Worm (Caenorhabditis elegans) whole organism, midembryonic: Measurements from ENCODE around the gene K10H10.4.

Source experiments
- T22C8.4 ChIP-seq: fragments of 200-800 bp; sonication (Bioruptor generic); IDR thresholded peaks from 2 replicates; pipeline ENCODE4 v1.3.6; 2022; ENCODE audit warnings: missing genetic modification characterization, missing compliant biosample characterization
- flt-1 ChIP-seq: fragments of 200-800 bp; sonication (Bioruptor generic); IDR thresholded peaks from 2 replicates; pipeline ENCODE4 v1.3.6; 2022; ENCODE audit warnings: missing genetic modification characterization, missing compliant biosample characterization
- klf-2 ChIP-seq: fragments of 200-800 bp; sonication (Bioruptor generic); conservative IDR thresholded peaks from 2 replicates; pipeline ENCODE4 v1.3.6; 2022; ENCODE audit warnings: missing genetic modification reagents, missing genetic modification characterization, missing compliant biosample characterization
- tab-1 ChIP-seq: fragments of 200-800 bp; sonication (Bioruptor generic); IDR thresholded peaks from 2 replicates; pipeline ENCODE4 v1.3.6; 2022; ENCODE audit warnings: missing genetic modification characterization, missing compliant biosample characterization

DNA sequence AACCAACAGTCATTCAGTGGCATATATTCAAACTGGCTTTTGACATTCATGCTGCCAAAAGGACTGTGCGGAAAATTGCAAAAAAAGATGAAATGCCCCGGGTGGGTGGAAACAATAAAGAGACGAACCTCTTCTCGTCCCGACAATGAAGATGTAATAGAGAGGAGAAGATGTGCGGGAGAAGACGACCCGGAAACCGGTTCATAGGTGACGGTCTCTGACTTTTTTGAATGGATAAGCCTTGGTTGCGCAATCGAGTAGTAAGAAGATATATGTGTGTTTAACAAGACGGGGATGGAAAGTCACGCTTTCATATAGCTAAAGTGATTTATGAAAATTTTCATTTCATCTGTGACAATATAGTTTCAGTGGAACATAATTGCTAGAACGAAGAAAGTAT, 19.4 kb upstream of the K10H10.4 start:
- TF ChIP-seq T22C8.4 (GFP tag; lab: Robert Waterston, UW) = no peak
- no peak for TF ChIP-seq tab-1 (GFP tag; lab: Robert Waterston, UW)
- TF ChIP-seq klf-2 = no peak
- no peak for TF ChIP-seq flt-1 (GFP tag; lab: Robert Waterston, UW)
